Fruit fly (Drosophila melanogaster): ENCODE data around the gene Pgls.
A peak's percentile ranks its signal among the peaks of the same experiment; 100 is the strongest.

- peak; percentile 71 for TF ChIP-seq cyc (GFP tag; optimal IDR thresholded peaks at IDR 0.05)
- TF ChIP-seq Smox (GFP tag; optimal IDR thresholded peaks at IDR 0.05) = no peak
- no peak for TF ChIP-seq CG6808 (GFP tag; optimal IDR thresholded peaks at IDR 0.05)
- TF ChIP-seq CG15336 (GFP tag; IDR thresholded peaks at IDR 0.05) = no peak
- TF ChIP-seq dsx (GFP tag; optimal IDR thresholded peaks at IDR 0.05; ENCODE audit: poor library complexity, severe bottlenecking) = no peak
- TF ChIP-seq Eip78C (GFP tag) = peak; percentile 75
- peak; percentile 76 for TF ChIP-seq CG31627 (GFP tag; optimal IDR thresholded peaks at IDR 0.05)
- peak; percentile 64 for TF ChIP-seq esn (GFP tag; optimal IDR thresholded peaks at IDR 0.05)
- no peak for TF ChIP-seq fd59A (GFP tag; optimal IDR thresholded peaks at IDR 0.05)
- no peak for TF ChIP-seq CG8119 (GFP tag; IDR thresholded peaks at IDR 0.05)
- TF ChIP-seq Hr39 (GFP tag; optimal IDR thresholded peaks at IDR 0.05) = peak; percentile 64
Measured at dm6 chrX:10832369-10832768, 14.9 kb upstream of the Pgls start.

Data from whole organism, prepupa.